Worm (Caenorhabditis elegans) whole organism, early embryonic: ENCODE data around the gene csc-1.
A peak's percentile ranks its signal among the peaks of the same experiment; 100 is the strongest.

Source experiments
- B0310.2 ChIP-seq: sonication (generic microtip); optimal IDR thresholded peaks from 2 replicates; lab custom pipeline; 2016; ENCODE audit warnings: mild to moderate bottlenecking, missing genetic modification characterization, missing compliant biosample characterization
- F13C5.2 ChIP-seq: sonication (generic microtip); optimal IDR thresholded peaks from 2 replicates; lab custom pipeline; 2017; ENCODE audit warnings: mild to moderate bottlenecking, missing genetic modification characterization, inconsistent platforms, missing compliant biosample characterization
- aly-1 ChIP-seq: sonication (generic microtip); optimal IDR thresholded peaks from 2 replicates; lab custom pipeline; 2016; ENCODE audit warnings: missing genetic modification characterization, missing compliant biosample characterization
- ama-1 ChIP-seq: fragments of 150-350 bp; optimal IDR thresholded peaks from 2 replicates; lab custom pipeline; 2014
- ceh-13 ChIP-seq: fragments of 200-800 bp; sonication (Bioruptor generic); optimal IDR thresholded peaks from 2 replicates; lab custom pipeline; 2018; ENCODE audit warnings: mild to moderate bottlenecking, missing genetic modification characterization, missing compliant biosample characterization
- ceh-36 ChIP-seq: sonication (generic microtip); optimal IDR thresholded peaks from 2 replicates; lab custom pipeline; 2016; ENCODE audit warnings: missing genetic modification characterization, inconsistent platforms, missing compliant biosample characterization
- ets-7 ChIP-seq: sonication (generic microtip); optimal IDR thresholded peaks from 2 replicates; lab custom pipeline; 2016; ENCODE audit warnings: missing genotype, missing genetic modification characterization, missing compliant biosample characterization
- flt-1 ChIP-seq: fragments of 200-800 bp; sonication (Bioruptor generic); IDR thresholded peaks from 2 replicates; pipeline ENCODE4 v1.3.6; 2022; ENCODE audit warnings: missing genetic modification characterization, missing compliant biosample characterization
- hmbx-1 ChIP-seq: sonication (generic microtip); optimal IDR thresholded peaks from 2 replicates; lab custom pipeline; 2016; ENCODE audit warnings: mild to moderate bottlenecking, missing genetic modification characterization, missing compliant biosample characterization
- hmg-4 ChIP-seq: fragments of 200-800 bp; sonication (Bioruptor generic); optimal IDR thresholded peaks from 2 replicates; lab custom pipeline; 2018; ENCODE audit warnings: mild to moderate bottlenecking, missing genetic modification characterization, missing compliant biosample characterization
- hnd-1 ChIP-seq: sonication (generic microtip); optimal IDR thresholded peaks from 2 replicates; lab custom pipeline; 2016; ENCODE audit warnings: missing genetic modification characterization, missing compliant biosample characterization
- pes-1 ChIP-seq: fragments of 200-800 bp; sonication (Bioruptor generic); IDR thresholded peaks from 2 replicates; pipeline ENCODE4 v1.3.6; 2022; ENCODE audit warnings: missing genetic modification reagents, missing genetic modification characterization, missing compliant biosample characterization
- scrt-1 ChIP-seq: fragments of 200-800 bp; sonication (Bioruptor generic); IDR thresholded peaks from 2 replicates; pipeline ENCODE4 v1.3.6; 2022; ENCODE audit warnings: missing genetic modification characterization, missing compliant biosample characterization
- sea-1 ChIP-seq: fragments of 200-800 bp; sonication (Bioruptor generic); conservative IDR thresholded peaks from 2 replicates; pipeline ENCODE4 v1.3.6; 2022; ENCODE audit warnings: missing genetic modification characterization, missing compliant biosample characterization
- tbx-11 ChIP-seq: fragments of 200-800 bp; sonication (Bioruptor generic); IDR thresholded peaks from 2 replicates; pipeline ENCODE4 v1.3.6; 2022; ENCODE audit warnings: missing genetic modification characterization, missing compliant biosample characterization
- tbx-37 ChIP-seq: fragments of 200-800 bp; sonication (Bioruptor generic); conservative IDR thresholded peaks from 2 replicates; pipeline ENCODE4 v1.3.6; 2022; ENCODE audit warnings: missing genetic modification reagents, missing genetic modification characterization, missing compliant biosample characterization
- tra-4 ChIP-seq: sonication (generic microtip); optimal IDR thresholded peaks from 2 replicates; lab custom pipeline; 2017; ENCODE audit warnings: missing genetic modification characterization, missing compliant biosample characterization

Gene csc-1

DNA sequence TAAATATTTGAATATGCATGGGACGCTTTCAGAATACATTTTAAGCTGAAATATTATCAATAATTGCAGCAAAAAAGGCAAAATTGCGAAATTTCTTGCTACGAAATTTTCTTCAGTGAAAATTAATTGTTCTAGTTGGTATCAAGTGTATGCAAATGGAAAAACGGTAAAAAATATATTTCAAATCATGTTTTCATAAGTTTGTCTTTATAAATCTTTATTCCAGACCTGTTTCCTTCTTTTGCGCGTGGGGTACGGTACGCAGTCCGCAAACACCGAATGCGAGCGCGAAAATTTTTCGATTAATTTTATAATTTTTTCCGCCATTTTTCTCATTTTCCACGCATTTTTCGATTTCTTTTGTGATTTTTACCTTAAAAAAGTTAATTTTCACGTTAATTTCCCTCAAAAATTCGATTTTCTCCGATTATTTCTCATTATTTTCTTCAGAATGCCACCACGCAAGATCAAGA lies at the start of gene csc-1, which contains the start of gene fbxc-23:
Gene csc-1 (plus strand): TSS at position 451 of the 473 bp plus-strand sequence.
Gene fbxc-23 (minus strand): TSS at position 51 of the 473 bp plus-strand sequence.
- TF ChIP-seq sea-1 (GFP tag; lab: Robert Waterston, UW): no peak
- TF ChIP-seq ceh-13 (GFP tag; lab: Kevin White, UChicago): no peak
- TF ChIP-seq hnd-1 (tag; lab: Kevin White, UChicago): no peak
- TF ChIP-seq F13C5.2: peak; percentile 49

DNA sequence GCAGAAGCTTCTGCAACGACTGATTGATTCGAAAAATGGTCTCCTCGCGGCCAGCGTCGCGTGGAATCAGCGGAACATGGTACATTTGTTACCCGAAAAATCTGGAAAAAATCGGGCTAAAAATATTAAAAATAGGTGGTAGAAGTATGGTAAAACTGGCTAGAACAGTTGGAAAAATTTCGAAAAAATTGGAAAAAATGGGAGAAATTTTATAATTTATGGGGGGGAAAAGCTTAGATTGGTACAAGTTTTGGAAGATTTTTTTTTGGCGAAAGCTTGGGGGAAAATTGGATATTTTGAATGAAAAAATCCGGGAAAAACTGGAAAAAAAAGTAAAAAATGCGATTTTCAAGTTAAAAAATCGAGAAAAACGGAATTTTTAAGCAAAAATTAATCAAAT lies 49.2 kb upstream of the csc-1 start, which contains the start of gene ddl-2:
Gene ddl-2 (minus strand): TSS at position 101 of the 400 bp plus-strand sequence.
- TF ChIP-seq ets-7 (tag; lab: Kevin White, UChicago) (no peak), ceh-13 (GFP tag; lab: Kevin White, UChicago) (no peak), tbx-37 (GFP tag; lab: Robert Waterston, UW) (no peak), F13C5.2 (no peak), aly-1 (tag; lab: Kevin White, UChicago) (no peak), pes-1 (GFP tag; lab: Robert Waterston, UW) (no peak), B0310.2 (tag; lab: Kevin White, UChicago) (no peak), hmbx-1 (tag; lab: Kevin White, UChicago) (no peak), ama-1 (no peak), scrt-1 (no peak), sea-1 (GFP tag; lab: Robert Waterston, UW) (no peak), flt-1 (no peak)

DNA sequence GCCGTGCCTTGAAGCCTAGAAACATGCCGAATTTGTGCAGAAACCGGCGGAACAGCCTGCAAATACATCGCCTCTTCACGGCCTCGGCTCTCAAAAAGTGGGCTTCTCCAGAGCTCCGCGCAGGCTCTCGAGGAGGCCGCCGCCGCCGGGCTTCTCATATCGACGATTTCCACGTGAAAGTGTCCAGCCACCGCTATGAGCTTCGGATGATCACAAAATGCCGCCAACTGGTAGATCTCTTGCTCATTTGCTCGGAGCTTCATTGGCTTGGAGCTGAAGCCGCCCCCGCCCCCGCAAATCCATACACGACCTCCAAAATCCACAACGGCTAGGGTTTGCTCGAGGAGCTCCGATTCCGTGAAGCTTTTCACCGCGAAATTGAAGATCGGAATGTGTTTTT lies 36.2 kb upstream of the csc-1 start:
- TF ChIP-seq sea-1 (GFP tag; lab: Robert Waterston, UW) (no peak), B0310.2 (tag; lab: Kevin White, UChicago) (no peak), hmbx-1 (tag; lab: Kevin White, UChicago) (no peak), hmg-4 (GFP tag; lab: Kevin White, UChicago) (no peak), scrt-1 (no peak), pes-1 (GFP tag; lab: Robert Waterston, UW) (no peak), tbx-37 (GFP tag; lab: Robert Waterston, UW) (no peak), ceh-36 (tag; lab: Kevin White, UChicago) (no peak), flt-1 (no peak), ama-1 (no peak), F13C5.2 (no peak), hnd-1 (tag; lab: Kevin White, UChicago) (no peak), ceh-13 (GFP tag; lab: Kevin White, UChicago) (no peak), tbx-11 (no peak), ets-7 (tag; lab: Kevin White, UChicago) (no peak)

DNA sequence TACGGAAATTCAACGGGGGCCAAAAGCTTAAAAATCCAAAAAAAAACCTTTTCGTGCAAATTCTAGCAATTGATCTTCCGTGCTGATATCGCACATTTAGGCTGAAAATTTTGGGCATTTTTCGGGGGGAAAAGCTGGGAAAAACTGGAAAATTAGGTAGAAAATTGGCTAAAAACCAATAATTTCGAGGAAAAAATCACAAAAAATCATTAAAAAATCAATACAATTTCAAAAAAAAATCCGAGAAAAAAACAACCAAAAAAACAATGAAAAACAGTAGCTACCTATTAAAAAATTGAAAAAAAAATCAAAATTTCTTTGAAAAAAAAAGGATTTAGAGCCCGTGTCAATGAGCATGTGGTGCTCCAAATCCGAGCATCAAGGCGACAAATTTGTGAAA lies 28.9 kb upstream of the csc-1 start, which contains the start of gene Y48E1B.3:
Gene Y48E1B.3 (minus strand): TSS at position 101 of the 400 bp plus-strand sequence.
- TF ChIP-seq ets-7 (tag; lab: Kevin White, UChicago) (no peak), hnd-1 (tag; lab: Kevin White, UChicago) (no peak), aly-1 (tag; lab: Kevin White, UChicago) (no peak), B0310.2 (tag; lab: Kevin White, UChicago) (no peak), ama-1 (no peak), scrt-1 (no peak), F13C5.2 (no peak), ceh-13 (GFP tag; lab: Kevin White, UChicago) (no peak), ceh-36 (tag; lab: Kevin White, UChicago) (no peak), tbx-37 (GFP tag; lab: Robert Waterston, UW) (no peak), hmbx-1 (tag; lab: Kevin White, UChicago) (no peak), tra-4 (tag; lab: Kevin White, UChicago) (no peak)

DNA sequence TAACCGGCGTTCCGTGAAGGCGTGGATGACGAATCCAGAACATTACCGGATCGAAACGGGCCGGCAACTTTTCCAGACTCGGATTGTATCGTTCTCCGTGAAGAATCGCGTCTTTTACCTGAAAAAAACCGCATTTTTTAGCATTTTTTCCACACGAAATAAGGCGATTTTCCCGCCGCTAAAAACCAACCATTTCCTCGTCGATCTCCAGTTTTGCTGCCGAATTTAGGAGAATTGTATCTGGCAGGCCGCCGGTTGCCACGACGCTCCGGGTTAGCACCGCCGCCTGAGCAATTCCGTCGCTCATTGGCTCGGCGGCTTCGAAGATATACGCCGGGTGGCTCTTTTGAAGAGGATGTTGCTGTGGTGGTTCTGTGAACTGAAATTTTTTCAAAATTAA lies 22.4 kb upstream of the csc-1 start:
- TF ChIP-seq scrt-1 (no peak), tbx-37 (GFP tag; lab: Robert Waterston, UW) (no peak), F13C5.2 (no peak), aly-1 (tag; lab: Kevin White, UChicago) (no peak), tbx-11 (no peak), tra-4 (tag; lab: Kevin White, UChicago) (no peak), ets-7 (tag; lab: Kevin White, UChicago) (no peak)

DNA sequence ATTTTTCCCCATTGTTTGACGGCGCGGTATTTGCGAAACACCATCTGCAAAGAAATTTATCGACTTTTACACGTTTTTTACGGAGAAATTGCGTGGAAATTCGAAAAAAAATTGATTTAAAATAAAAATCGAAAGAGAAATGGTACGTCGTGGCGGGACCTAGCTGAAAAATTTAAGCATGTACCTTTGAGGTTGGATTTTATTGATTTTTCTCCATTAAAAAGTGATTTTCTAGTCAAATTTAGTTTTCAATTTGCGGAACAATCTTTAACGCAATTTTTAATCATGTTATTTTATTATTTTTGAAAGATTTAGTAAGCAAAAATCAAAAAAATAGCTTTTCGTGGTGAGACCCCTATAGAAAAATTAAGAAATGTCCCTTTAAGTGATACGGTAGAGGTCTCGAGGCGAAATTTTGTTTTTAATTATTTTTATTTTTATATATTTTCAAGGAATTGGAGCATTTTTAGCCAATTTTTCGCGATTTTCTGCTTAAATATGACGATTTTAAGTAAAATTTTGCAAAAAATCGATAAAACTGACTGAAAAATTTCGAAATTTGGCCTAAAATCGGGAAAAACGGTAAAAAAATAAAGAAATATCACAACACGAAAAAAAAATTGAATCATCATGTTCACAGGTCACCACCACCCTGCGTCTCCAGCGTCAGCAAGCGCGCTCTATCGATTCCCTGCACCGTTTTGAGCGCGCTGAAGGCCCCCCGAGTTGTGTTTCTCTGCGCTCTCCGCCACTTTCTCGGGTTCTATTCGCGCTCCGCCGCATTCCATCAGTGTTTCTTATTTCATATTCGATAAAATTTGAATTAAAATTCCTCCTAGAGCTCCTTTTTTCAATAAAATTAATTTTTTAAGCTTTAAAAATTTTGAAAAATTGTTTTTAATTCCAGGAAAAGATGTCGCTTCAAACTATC lies 21.5 kb upstream of the csc-1 start, which contains the start of the genes mrpl-37 and lin-38:
Gene mrpl-37 (minus strand): TSS at position 51 of the 931 bp plus-strand sequence.
Gene lin-38 (plus strand): TSS at position 908 of the 931 bp plus-strand sequence.
- TF ChIP-seq scrt-1: no peak
- no peak for TF ChIP-seq hnd-1 (tag; lab: Kevin White, UChicago)
- no peak for TF ChIP-seq ama-1
- TF ChIP-seq F13C5.2: peak; percentile 48
- TF ChIP-seq tbx-37 (GFP tag; lab: Robert Waterston, UW): no peak
- peak; percentile 28 for TF ChIP-seq hmg-4 (GFP tag; lab: Kevin White, UChicago)
- no peak for TF ChIP-seq flt-1
- no peak for TF ChIP-seq sea-1 (GFP tag; lab: Robert Waterston, UW)
- no peak for TF ChIP-seq aly-1 (tag; lab: Kevin White, UChicago)

DNA sequence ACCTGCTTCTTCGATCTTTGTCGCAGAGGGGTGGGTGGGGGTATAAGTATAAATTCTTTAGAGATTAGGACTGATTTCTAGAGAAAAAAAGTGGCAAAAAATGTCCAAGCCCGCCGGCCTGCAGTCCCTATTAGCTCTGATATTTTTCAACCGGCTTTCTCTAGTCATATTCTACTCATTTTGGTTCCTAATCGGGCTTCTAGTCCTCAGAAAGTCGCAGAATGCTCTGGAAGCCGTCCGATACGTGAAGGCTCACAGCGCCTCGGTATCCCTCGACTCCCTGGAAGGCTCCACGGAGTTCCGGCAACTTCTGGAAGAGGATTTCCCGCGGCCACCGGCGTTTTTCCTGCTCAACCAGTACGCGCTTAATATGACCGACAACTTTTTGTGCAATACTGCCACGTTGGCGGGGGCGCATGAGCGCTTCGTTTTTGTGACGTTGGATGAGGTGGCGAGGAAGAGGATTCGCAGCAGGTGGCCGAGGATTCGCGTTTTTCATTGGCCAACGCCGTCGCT lies 11.0 kb upstream of the csc-1 start, which contains the start of gene Y48E1B.8:
Gene Y48E1B.8 (plus strand): TSS at position 51 of the 516 bp plus-strand sequence.
- TF ChIP-seq flt-1 (no peak), B0310.2 (tag; lab: Kevin White, UChicago) (no peak), hmbx-1 (tag; lab: Kevin White, UChicago) (no peak), hnd-1 (tag; lab: Kevin White, UChicago) (no peak), pes-1 (GFP tag; lab: Robert Waterston, UW) (no peak), tra-4 (tag; lab: Kevin White, UChicago) (no peak), aly-1 (tag; lab: Kevin White, UChicago) (no peak), tbx-11 (no peak), ceh-36 (tag; lab: Kevin White, UChicago) (no peak), sea-1 (GFP tag; lab: Robert Waterston, UW) (no peak), ets-7 (tag; lab: Kevin White, UChicago) (no peak), ceh-13 (GFP tag; lab: Kevin White, UChicago) (no peak), F13C5.2 (no peak), scrt-1 (no peak), tbx-37 (GFP tag; lab: Robert Waterston, UW) (no peak), hmg-4 (GFP tag; lab: Kevin White, UChicago) (no peak), ama-1 (no peak)
